Fruit fly (Drosophila melanogaster): Measurements from ENCODE around the gene Ugt36A1.

Ugt36A1 gene

dm6 chr2L:3632047-3632880, 13.4 kb downstream of the Ugt36A1 start (continued):
- TF ChIP-seq CG14050 (GFP tag; IDR thresholded peaks at IDR 0.05): peak; percentile 93
- peak; percentile 88 for TF ChIP-seq CG3407 (GFP tag; optimal IDR thresholded peaks at IDR 0.05)
- TF ChIP-seq Side (GFP tag; optimal IDR thresholded peaks at IDR 0.05): peak; percentile 98
- peak; percentile 91 for TF ChIP-seq ems (GFP tag; optimal IDR thresholded peaks at IDR 0.05)
- peak; percentile 96 for TF ChIP-seq en (GFP tag; optimal IDR thresholded peaks at IDR 0.05)
- TF ChIP-seq Dref (GFP tag; IDR thresholded peaks at IDR 0.05): peak; percentile 27; the same call in 1 of the 2 replicates
- TF ChIP-seq pzg (GFP tag; optimal IDR thresholded peaks at IDR 0.05): peak; percentile 27
- TF ChIP-seq CG13296 (GFP tag; optimal IDR thresholded peaks at IDR 0.05): peak; percentile 98
- no peak for TF ChIP-seq unc-4 (GFP tag; IDR thresholded peaks at IDR 0.05; ENCODE audit: partially characterized antibody)
- TF ChIP-seq Atf6 (GFP tag; IDR thresholded peaks at IDR 0.05): peak; percentile 98
- TF ChIP-seq Taf1 (GFP tag; IDR thresholded peaks at IDR 0.05): peak; percentile 92
- peak; percentile 86 for TF ChIP-seq ewg (GFP tag; optimal IDR thresholded peaks at IDR 0.05)
- TF ChIP-seq Kr (GFP tag; optimal IDR thresholded peaks at IDR 0.05): peak; percentile 69
- TF ChIP-seq Rfx (GFP tag; IDR thresholded peaks at IDR 0.05): peak; percentile 97
- peak; percentile 95 for TF ChIP-seq ranshi (GFP tag; IDR thresholded peaks at IDR 0.05)
- peak; percentile 99 for TF ChIP-seq nau (GFP tag; optimal IDR thresholded peaks at IDR 0.05)
- peak; percentile 87 for TF ChIP-seq CG4360 (GFP tag; IDR thresholded peaks at IDR 0.05)
- peak; percentile 20; the same call in 1 of the 2 replicates for TF ChIP-seq ato (GFP tag; IDR thresholded peaks at IDR 0.05; ENCODE audit: partially characterized antibody)
- peak; percentile 99 for TF ChIP-seq CG4404 (GFP tag; IDR thresholded peaks at IDR 0.05)
- peak; percentile 91 for TF ChIP-seq Atf-2 (GFP tag; optimal IDR thresholded peaks at IDR 0.05)
- peak; percentile 75 for TF ChIP-seq da (GFP tag; optimal IDR thresholded peaks at IDR 0.05)
- peak; percentile 58; the same call in 1 of the 2 replicates for TF ChIP-seq Bgb (GFP tag; IDR thresholded peaks at IDR 0.05; ENCODE audit: partially characterized antibody)
- peak; percentile 90 for TF ChIP-seq CG16863 (GFP tag; optimal IDR thresholded peaks at IDR 0.05)
- peak; percentile 87 for TF ChIP-seq shn (GFP tag; optimal IDR thresholded peaks at IDR 0.05)
- TF ChIP-seq Scr (GFP tag; IDR thresholded peaks at IDR 0.05; ENCODE audit: partially characterized antibody): peak; percentile 49; the same call in 1 of the 2 replicates
- TF ChIP-seq dan (GFP tag; IDR thresholded peaks at IDR 0.05): peak; percentile 95
- TF ChIP-seq HLH54F (GFP tag; optimal IDR thresholded peaks at IDR 0.05): peak; percentile 92
- TF ChIP-seq Spps (tag; optimal IDR thresholded peaks at IDR 0.05): peak; percentile 98
- peak; percentile 72 for TF ChIP-seq Elba2 (GFP tag; optimal IDR thresholded peaks at IDR 0.05)
- TF ChIP-seq HmgD (GFP tag; optimal IDR thresholded peaks at IDR 0.05): peak; percentile 80
- peak; percentile 71 for TF ChIP-seq slou (GFP tag; optimal IDR thresholded peaks at IDR 0.05)
- peak in 1 of 3 experiments; percentile 99 for TF ChIP-seq lola (GFP tag; optimal IDR thresholded peaks at IDR 0.05)
- peak; percentile 92 for TF ChIP-seq gcm2 (GFP tag; optimal IDR thresholded peaks at IDR 0.05)
- TF ChIP-seq CG5953 (GFP tag; IDR thresholded peaks at IDR 0.05): peak; percentile 97
- peak; percentile 91 for TF ChIP-seq Sox102F (GFP tag; optimal IDR thresholded peaks at IDR 0.05)
- peak; percentile 96 for TF ChIP-seq CG10267 (tag; optimal IDR thresholded peaks at IDR 0.05)
- peak; percentile 92 for TF ChIP-seq tin (GFP tag; optimal IDR thresholded peaks at IDR 0.05)
- peak; percentile 93 to 95 for TF ChIP-seq dpn (GFP tag; optimal IDR thresholded peaks at IDR 0.05)
- peak; percentile 91 for TF ChIP-seq Mad (GFP tag; optimal IDR thresholded peaks at IDR 0.05)
- peak; percentile 89 for TF ChIP-seq Ssrp (tag; optimal IDR thresholded peaks at IDR 0.05)
- peak; percentile 95 for TF ChIP-seq CG17328 (GFP tag; IDR thresholded peaks at IDR 0.05)
- peak; percentile 99 for TF ChIP-seq CG2678 (tag; optimal IDR thresholded peaks at IDR 0.05)
- TF ChIP-seq eyg (GFP tag; optimal IDR thresholded peaks at IDR 0.05): peak; percentile 88
- TF ChIP-seq Nf-YC (tag; optimal IDR thresholded peaks at IDR 0.05): peak; percentile 91
- TF ChIP-seq sisA (GFP tag; IDR thresholded peaks at IDR 0.05): peak; percentile 95
- peak in 1 of 2 experiments; percentile 88 for TF ChIP-seq Eip74EF (GFP tag; optimal IDR thresholded peaks at IDR 0.05)
- TF ChIP-seq Fer1 (GFP tag; optimal IDR thresholded peaks at IDR 0.05): peak; percentile 99
- peak; percentile 97 for TF ChIP-seq Dbx (GFP tag; IDR thresholded peaks at IDR 0.05)
